Fruit fly (Drosophila melanogaster) Kc167 (cell line): ENCODE measurements around the gene Ykt6.

Experiments used
- Myc ChIP-seq: fragments of >200 bp; optimal IDR thresholded peaks from 2 replicates; lab custom pipeline; 2017; ENCODE audit warnings: missing external identifiers
- Sin3A ChIP-seq: fragments of >200 bp; optimal IDR thresholded peaks from 2 replicates; lab custom pipeline; 2018; ENCODE audit warnings: missing external identifiers
- h ChIP-seq: fragments of >200 bp; optimal IDR thresholded peaks from 3 replicates; lab custom pipeline; 2018; ENCODE audit warnings: missing external identifiers
- insv ChIP-seq: fragments of >200 bp; optimal IDR thresholded peaks from 3 replicates; lab custom pipeline; 2018; ENCODE audit warnings: missing external identifiers
- psq ChIP-seq: fragments of >200 bp; optimal IDR thresholded peaks from 2 replicates; lab custom pipeline; 2017; ENCODE audit warnings: missing external identifiers
- ttk ChIP-seq: sonication (Bioruptor generic); optimal IDR thresholded peaks from 2 replicates; lab custom pipeline; 2017; ENCODE audit warnings: missing external identifiers

The Ykt6 gene

DNA sequence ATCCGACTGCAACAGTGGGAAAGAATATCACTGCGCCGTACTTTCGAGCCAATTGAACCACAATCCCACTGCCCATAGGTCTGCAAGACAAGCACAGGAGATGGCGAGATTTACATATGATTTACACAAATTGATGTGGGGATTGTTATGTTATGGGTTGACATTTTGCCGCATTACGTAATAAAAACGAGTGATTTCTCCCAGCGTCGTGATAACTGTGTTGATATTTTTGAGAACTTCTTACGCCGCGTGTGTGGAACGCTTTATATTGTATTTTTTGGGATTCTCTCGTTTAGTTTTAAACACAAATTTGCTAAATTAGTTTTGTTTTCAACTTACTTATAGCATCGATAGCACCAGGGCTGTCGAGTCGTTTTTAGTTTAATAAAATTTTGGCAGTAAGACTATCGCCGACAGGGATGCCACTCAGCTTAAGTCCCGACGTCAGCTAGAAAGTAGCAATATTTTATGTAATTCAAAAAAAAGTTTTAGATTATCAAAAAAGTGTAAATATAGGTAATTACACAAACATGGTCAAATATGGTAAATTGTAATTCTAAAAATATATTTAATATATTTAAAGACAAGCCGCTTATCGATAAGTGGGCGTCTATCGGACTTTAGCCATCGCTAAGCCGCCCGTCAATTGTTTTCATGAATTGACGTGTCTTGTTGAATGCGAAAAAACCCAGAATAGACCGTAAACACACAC, 26.6 kb upstream of the Ykt6 start, which contains the start of the genes CG45089, ND-MNLL and p115:
TSS of gene CG45089 (minus strand) at position 388 of the 712 bp plus-strand sequence.
TSS of gene ND-MNLL (minus strand) at position 388 of the 712 bp plus-strand sequence.
TSS of gene p115 (plus strand) at position 621 of the 712 bp plus-strand sequence.
- no peak for TF ChIP-seq insv (lab: Kevin White, UChicago)
- no peak for TF ChIP-seq Sin3A (lab: Kevin White, UChicago)
- no peak for TF ChIP-seq Myc (lab: Kevin White, UChicago)
- TF ChIP-seq psq (lab: Kevin White, UChicago): no peak
- no peak for TF ChIP-seq h (lab: Kevin White, UChicago)
- no peak for TF ChIP-seq ttk (lab: Kevin White, UChicago)

DNA sequence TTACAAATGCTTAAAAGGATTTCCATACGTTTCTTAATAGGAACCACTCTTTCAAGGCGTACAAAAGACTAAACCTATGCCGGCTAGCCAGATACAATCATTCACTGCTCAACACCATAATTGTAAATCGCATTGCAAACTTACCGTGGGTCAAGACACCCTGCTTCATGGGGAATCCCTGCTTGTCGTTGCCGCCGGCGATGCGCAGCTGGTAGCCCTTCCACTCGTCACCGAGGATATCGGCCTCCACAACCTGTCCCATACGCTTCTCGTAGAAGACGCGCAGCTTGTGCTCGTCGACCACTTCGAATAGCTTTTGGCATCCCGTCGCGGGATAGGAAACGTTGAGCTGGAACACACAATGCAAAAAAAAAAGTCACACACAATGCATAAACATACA, 19.6 kb upstream of the Ykt6 start:
- TF ChIP-seq insv (lab: Kevin White, UChicago) (no peak), Sin3A (lab: Kevin White, UChicago) (no peak), psq (lab: Kevin White, UChicago) (no peak), h (lab: Kevin White, UChicago) (no peak), ttk (lab: Kevin White, UChicago) (no peak), Myc (lab: Kevin White, UChicago) (no peak)

DNA sequence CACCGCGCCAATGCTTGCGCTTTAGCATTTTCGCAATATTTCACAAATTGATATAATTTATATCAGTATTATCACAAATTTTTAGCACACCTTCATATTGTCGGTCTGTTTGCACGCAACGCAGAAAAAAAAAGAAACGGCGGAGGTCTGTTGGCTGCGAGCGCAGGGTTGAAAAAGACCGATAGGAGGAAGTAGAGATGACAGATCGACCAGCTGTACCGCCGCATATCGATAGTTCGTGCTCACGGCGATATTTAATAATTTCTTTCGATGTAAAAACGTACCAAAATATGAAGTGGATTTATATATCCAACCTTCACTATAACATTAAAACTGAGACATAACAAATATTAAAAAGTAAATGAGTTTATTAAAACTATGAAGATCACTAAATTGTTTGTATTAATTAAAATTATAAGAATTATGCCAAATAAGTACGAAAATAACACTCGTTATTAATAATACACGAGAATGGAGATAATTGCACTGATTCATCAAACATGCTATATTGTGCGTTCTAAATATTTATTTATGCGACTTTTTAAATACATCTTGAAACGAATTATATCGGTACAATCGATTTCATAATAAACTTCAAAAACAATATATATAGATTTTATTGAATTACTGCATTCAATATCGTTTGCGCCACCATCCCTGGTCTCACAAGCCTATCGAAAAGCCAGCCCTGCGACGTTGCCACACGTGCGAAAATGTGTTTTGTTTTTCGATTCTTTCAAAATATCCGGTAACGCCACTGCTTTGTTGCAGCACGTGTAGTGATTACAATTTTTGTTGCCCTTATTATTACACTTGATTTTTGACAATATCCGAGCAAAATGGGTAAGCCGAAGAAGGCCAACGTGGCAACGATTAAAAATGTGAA, 18.8 kb upstream of the Ykt6 start, which contains the start of the genes RpS6 and bys:
TSS of gene RpS6 (minus strand) at position 179 of the 886 bp plus-strand sequence.
TSS of gene bys (plus strand) at position 728 of the 886 bp plus-strand sequence.
- TF ChIP-seq h (lab: Kevin White, UChicago): no peak
- no peak for TF ChIP-seq Sin3A (lab: Kevin White, UChicago)

DNA sequence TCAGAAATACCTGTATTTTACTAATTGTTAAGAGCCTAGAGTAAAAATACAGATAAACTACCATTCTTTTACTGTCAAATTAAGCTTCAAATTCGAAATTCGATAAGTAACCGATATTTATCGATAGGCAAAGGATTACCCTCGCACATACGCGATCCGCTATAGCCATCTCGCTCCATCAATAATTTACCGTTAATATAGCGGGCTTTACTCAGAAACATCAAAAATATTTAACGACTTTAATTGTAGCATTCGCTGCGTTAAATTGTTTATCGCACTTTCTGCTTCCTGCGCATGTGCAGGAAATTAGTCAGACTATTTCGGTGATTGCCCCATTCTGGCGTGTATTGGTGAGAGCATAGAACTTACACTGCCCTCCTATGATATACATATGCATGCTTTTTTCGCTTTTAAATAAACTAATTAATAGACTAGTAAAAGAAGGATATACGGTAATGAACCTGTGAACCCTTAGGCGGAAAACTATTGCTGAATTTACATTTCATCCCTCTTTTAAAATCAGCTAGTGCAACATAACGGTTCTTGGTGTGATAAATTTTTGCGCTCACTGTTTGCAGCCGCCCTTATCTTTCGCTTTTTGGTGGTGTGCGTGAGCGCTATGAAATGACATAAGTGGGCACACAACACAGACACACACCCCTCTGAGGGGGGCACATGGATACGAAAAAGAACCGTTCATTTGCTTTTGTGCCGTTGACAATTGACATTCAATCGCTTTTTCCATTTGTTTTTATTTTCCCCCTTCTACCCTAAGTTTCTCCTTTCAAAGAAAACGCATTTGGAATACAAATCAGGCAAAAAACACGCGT, 11.8 kb upstream of the Ykt6 start, which contains the start of the genes dpr14 and spidey:
TSS of gene dpr14 (minus strand) at position 48 of the 830 bp plus-strand sequence.
TSS of gene spidey (plus strand) at position 693 of the 830 bp plus-strand sequence.
- TF ChIP-seq h (lab: Kevin White, UChicago): no peak
- no peak for TF ChIP-seq psq (lab: Kevin White, UChicago)
- no peak for TF ChIP-seq ttk (lab: Kevin White, UChicago)
- no peak for TF ChIP-seq Myc (lab: Kevin White, UChicago)
- no peak for TF ChIP-seq Sin3A (lab: Kevin White, UChicago)
- no peak for TF ChIP-seq insv (lab: Kevin White, UChicago)

DNA sequence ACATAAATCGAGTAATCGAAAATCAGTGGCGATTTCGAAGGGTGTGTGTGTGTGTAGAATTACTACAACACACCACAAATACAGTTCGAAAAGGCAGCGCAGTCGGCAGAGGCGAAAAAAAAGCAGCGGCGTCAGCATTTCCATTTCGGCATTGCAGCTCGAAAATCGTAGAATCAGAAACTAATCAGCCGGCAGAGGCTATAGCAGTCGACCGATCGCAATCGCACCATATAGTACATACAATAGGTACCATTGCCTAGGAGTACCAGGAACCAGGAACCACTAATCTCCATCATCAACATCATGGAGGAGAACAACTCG, 11.2 kb upstream of the Ykt6 start:
- TF ChIP-seq insv (lab: Kevin White, UChicago) (no peak), ttk (lab: Kevin White, UChicago) (no peak), h (lab: Kevin White, UChicago) (no peak), Myc (lab: Kevin White, UChicago) (no peak), Sin3A (lab: Kevin White, UChicago) (no peak), psq (lab: Kevin White, UChicago) (no peak)

DNA sequence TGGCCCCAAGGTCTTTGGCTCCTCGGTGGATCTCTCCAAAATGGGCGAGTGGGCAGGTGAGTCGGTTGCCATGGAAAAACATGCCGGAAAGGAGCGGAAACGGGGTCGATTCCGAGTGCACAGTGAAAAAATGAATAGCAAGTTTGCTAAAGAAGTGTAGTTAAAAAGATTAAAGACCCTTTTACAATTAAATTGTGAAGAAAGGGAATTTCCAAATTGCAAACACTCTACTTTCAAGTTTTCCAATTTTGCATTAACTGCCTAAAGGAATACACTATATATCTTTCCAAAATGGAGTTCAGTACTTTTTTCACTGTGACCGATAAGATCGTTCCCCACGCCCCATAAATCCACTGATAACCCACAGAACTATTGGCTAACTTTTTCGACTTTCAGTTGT, 10.7 kb upstream of the Ykt6 start:
- no peak for TF ChIP-seq Myc (lab: Kevin White, UChicago)
- no peak for TF ChIP-seq insv (lab: Kevin White, UChicago)
- TF ChIP-seq ttk (lab: Kevin White, UChicago): no peak
- TF ChIP-seq psq (lab: Kevin White, UChicago): no peak
- TF ChIP-seq Sin3A (lab: Kevin White, UChicago): no peak
- TF ChIP-seq h (lab: Kevin White, UChicago): no peak

DNA sequence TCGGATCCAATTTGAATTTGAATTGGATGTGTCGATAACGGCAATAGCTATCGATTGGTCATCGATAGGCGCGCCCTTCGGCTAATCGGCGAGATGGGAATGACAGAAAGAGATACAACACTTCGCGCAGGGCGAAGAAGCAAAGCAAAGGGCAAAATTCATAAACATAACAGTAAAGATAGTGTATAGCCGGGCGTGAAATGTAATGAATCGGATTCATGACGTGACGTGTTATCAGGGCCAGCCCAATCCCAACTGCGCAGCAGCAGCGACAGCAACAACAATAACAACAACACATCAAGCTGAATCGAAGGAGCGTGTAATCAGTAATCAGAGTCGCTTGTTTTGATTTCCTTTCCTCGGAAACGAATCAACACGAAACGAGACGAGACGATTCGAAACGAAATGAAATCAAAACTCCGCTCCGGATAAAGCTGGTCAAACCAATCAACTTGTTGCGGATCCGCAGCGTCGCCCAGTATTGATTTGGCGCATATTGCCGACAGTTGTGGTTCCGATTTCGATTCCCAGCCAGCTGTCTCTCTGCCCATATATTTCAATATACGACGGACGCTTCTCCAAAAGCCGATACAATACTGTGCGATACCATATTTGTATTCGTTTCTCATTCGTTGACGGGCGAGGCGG, 8.1 kb upstream of the Ykt6 start, which contains the start of gene snz:
TSS of gene snz (plus strand) at position 107 of the 648 bp plus-strand sequence.
- TF ChIP-seq ttk (lab: Kevin White, UChicago) (no peak), Sin3A (lab: Kevin White, UChicago) (no peak), Myc (lab: Kevin White, UChicago) (no peak), insv (lab: Kevin White, UChicago) (no peak), psq (lab: Kevin White, UChicago) (no peak), h (lab: Kevin White, UChicago) (no peak)

DNA sequence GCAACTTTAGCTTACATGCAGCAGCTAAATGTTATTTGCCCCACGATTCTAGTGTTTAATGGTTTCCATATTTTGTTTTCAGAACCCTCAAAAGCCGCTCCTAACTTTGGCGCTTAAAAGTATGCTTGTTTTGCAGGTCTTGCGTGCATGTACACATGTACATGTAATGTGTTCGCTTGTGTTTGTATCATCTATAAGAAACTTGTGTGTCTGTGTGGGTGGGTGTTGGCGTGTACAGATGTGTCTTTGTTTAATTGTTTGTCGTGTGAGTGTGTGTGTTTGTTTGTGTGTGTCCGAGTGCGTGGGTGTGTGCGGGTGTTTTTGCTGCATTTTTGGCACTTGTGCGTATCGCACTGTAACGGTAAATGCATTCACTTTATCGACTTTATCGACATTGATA, 2.9 kb downstream of the Ykt6 start:
- TF ChIP-seq psq (lab: Kevin White, UChicago) (no peak), insv (lab: Kevin White, UChicago) (no peak), Sin3A (lab: Kevin White, UChicago) (no peak), ttk (lab: Kevin White, UChicago) (no peak), Myc (lab: Kevin White, UChicago) (no peak), h (lab: Kevin White, UChicago) (no peak)

DNA sequence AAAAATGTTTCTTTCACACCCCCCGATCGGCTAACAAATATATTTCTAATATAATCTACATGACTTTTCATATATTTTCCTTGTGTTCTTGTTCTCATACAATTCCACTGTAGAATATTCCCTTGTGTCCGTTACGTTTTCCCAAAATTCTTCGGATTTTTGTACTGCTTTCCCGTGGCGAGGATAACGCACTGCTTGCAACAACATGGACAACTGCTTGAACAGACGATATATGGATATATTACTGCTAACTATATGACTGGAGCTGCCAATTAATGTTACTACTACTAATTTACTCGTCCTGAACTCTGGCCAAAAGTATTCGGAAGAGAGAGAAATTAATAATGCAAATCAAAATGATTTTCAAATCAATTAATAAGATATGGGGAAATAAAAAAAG, 4.7 kb downstream of the Ykt6 start:
- TF ChIP-seq Sin3A (lab: Kevin White, UChicago) (no peak), Myc (lab: Kevin White, UChicago) (no peak), psq (lab: Kevin White, UChicago) (no peak), insv (lab: Kevin White, UChicago) (no peak), h (lab: Kevin White, UChicago) (no peak), ttk (lab: Kevin White, UChicago) (no peak)
